Worm (Caenorhabditis elegans): ENCODE measurements around the gene cgef-1.

- TF ChIP-seq hlh-11 (tag; optimal IDR thresholded peaks at IDR 0.05) (peak; percentile 30), ces-1 (GFP tag; optimal IDR thresholded peaks at IDR 0.05) (no peak)
Measured at ce11 chrX:2838619-2839018, 66.8 kb downstream of the cgef-1 start.

Measured in whole organism, L4 larva.